Fruit fly (Drosophila melanogaster): ENCODE measurements around the gene CG31915.

The CG31915 gene

DNA sequence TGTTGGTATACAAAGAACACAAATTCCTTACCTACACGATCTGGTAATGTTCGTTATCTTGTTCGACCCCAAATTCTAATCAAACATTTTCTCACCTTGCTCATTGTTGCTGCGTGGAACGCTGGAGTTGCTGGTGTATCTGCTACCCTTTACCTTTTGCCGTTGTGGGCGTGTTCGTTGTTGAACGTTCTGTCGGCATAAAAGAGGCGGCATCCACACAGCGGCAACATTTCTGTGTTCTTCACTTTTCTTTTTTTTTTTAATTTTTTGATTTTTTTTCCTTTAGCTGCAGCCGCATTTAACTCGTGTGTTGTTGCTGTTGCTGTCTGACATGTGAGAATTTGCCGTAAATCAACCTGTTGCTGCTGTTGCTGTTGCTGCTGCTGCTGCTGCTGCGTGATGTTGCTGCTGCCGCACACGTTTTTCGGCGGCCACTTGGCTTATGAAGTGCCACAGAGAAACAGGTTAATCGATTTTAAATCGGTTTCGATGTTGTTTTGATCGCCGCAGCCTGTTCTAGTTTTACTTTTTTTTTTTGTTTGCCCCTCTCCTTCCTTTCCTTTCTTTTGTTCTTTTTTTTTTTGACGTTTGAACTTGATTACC is 38.1 kb upstream of the CG31915 start (continued):
- TF ChIP-seq Pdp1 (GFP tag; optimal IDR thresholded peaks at IDR 0.05) (no peak), CG1602 (GFP tag; optimal IDR thresholded peaks at IDR 0.05) (no peak), CrebB (tag; optimal IDR thresholded peaks at IDR 0.05) (no peak), ttk (GFP tag; IDR thresholded peaks at IDR 0.05) (0 out of 2 replicates have a peak, but pooled peaks have one; percentile 29), klu (GFP tag; IDR thresholded peaks at IDR 0.05) (no peak), NfI (GFP tag; optimal IDR thresholded peaks at IDR 0.05) (no peak), tx (GFP tag; optimal IDR thresholded peaks at IDR 0.05) (no peak), cato (GFP tag; optimal IDR thresholded peaks at IDR 0.05; ENCODE audit: borderline replicate concordance) (no peak), CG14965 (GFP tag; optimal IDR thresholded peaks at IDR 0.05; ENCODE audit: borderline replicate concordance) (no peak), mld (GFP tag; IDR thresholded peaks at IDR 0.05; ENCODE audit: partially characterized antibody) (no peak), fd96Cb (tag; optimal IDR thresholded peaks at IDR 0.05) (no peak), CG1603 (tag; optimal IDR thresholded peaks at IDR 0.05) (no peak), Atf-2 (GFP tag; optimal IDR thresholded peaks at IDR 0.05) (no peak), CG2875 (GFP tag; optimal IDR thresholded peaks at IDR 0.05) (no peak), D19A (tag; optimal IDR thresholded peaks at IDR 0.05) (no peak), CkIIα-i1 (GFP tag; IDR thresholded peaks at IDR 0.05) (no peak), CG11560 (tag; IDR thresholded peaks at IDR 0.05) (no peak), bigmax (GFP tag; optimal IDR thresholded peaks at IDR 0.05) (no peak), Usf (GFP tag; optimal IDR thresholded peaks at IDR 0.05) (no peak), dimm (GFP tag; IDR thresholded peaks at IDR 0.05) (no peak), amos (GFP tag; IDR thresholded peaks at IDR 0.05; ENCODE audit: partially characterized antibody) (no peak), CG11093 (GFP tag; IDR thresholded peaks at IDR 0.05) (no peak), Doc3 (GFP tag; IDR thresholded peaks at IDR 0.05; ENCODE audit: partially characterized antibody) (no peak), CG10366 (GFP tag; IDR thresholded peaks at IDR 0.05) (no peak), TFAM (GFP tag; optimal IDR thresholded peaks at IDR 0.05) (no peak), lilli (GFP tag; optimal IDR thresholded peaks at IDR 0.05) (no peak), Dbx (GFP tag; IDR thresholded peaks at IDR 0.05) (no peak), CG4328 (GFP tag; optimal IDR thresholded peaks at IDR 0.05) (no peak), CoRest (tag; optimal IDR thresholded peaks at IDR 0.05) (no peak), CG1233 (GFP tag; optimal IDR thresholded peaks at IDR 0.05) (no peak), dmrt99B (tag; optimal IDR thresholded peaks at IDR 0.05) (no peak), ro (GFP tag; IDR thresholded peaks at IDR 0.05) (no peak), CG9876 (GFP tag; optimal IDR thresholded peaks at IDR 0.05) (no peak), CG2129 (GFP tag; IDR thresholded peaks at IDR 0.05; ENCODE audit: partially characterized antibody) (no peak), CG13624 (GFP tag; optimal IDR thresholded peaks at IDR 0.05) (no peak)

- TF ChIP-seq ara (GFP tag; IDR thresholded peaks at IDR 0.05): peak; percentile 41; the same call in 1 of the 2 replicates
- 0 out of 2 replicates have a peak, but pooled peaks have one; percentile 18 for TF ChIP-seq ttk (GFP tag; IDR thresholded peaks at IDR 0.05)
- peak; percentile 26 for TF ChIP-seq CG12391 (tag; optimal IDR thresholded peaks at IDR 0.05)
- peak; percentile 48 for TF ChIP-seq CG2712 (tag; optimal IDR thresholded peaks at IDR 0.05)
- TF ChIP-seq Xbp1 (GFP tag; optimal IDR thresholded peaks at IDR 0.05): peak; percentile 13
- TF ChIP-seq CG17802 (tag; optimal IDR thresholded peaks at IDR 0.05): no peak
- TF ChIP-seq Hr51 (GFP tag; optimal IDR thresholded peaks at IDR 0.05): peak in 1 of 2 experiments; percentile 2
- TF ChIP-seq Ssrp (tag; optimal IDR thresholded peaks at IDR 0.05): no peak
- no peak for TF ChIP-seq prd (optimal IDR thresholded peaks at IDR 0.05)
- TF ChIP-seq prd (GFP tag; IDR thresholded peaks at IDR 0.05): peak; percentile 62; the same call in 2 of the 3 replicates
- no peak for TF ChIP-seq sens-2 (GFP tag; IDR thresholded peaks at IDR 0.05)
- TF ChIP-seq CG12219 (GFP tag; optimal IDR thresholded peaks at IDR 0.05): peak; percentile 4
- TF ChIP-seq CG17328 (GFP tag; IDR thresholded peaks at IDR 0.05): peak; percentile 45; the same call in 1 of the 2 replicates
- TF ChIP-seq chinmo (GFP tag; IDR thresholded peaks at IDR 0.05; ENCODE audit: partially characterized antibody): no peak
- peak; percentile 0 for TF ChIP-seq CG4820 (GFP tag; optimal IDR thresholded peaks at IDR 0.05)
- peak; percentile 12; the same call in 1 of the 2 replicates for TF ChIP-seq CG8765 (GFP tag; IDR thresholded peaks at IDR 0.05)
- TF ChIP-seq hb (GFP tag; IDR thresholded peaks at IDR 0.05; ENCODE audit: partially characterized antibody): no peak
Observed at dm6 chr2L:5491220-5491619, 36.7 kb upstream of the CG31915 start.
